Worm (Caenorhabditis elegans) whole organism, L2 larva: Measurements from ENCODE around the gene F23B12.1.
"Not testable (repeated sequence)": the region's sequence is repeated elsewhere in the genome, so short reads cannot be mapped to it uniquely, and the experiment has no call there.

ENCODE experiments used
- C34F6.9 ChIP-seq: fragments of 150-350 bp; optimal IDR thresholded peaks from 2 replicates; lab custom pipeline; 2014; ENCODE audit warnings: missing biosample characterization, missing genetic modification characterization
- nhr-23 ChIP-seq: fragments of 150-350 bp; optimal IDR thresholded peaks from 2 replicates; lab custom pipeline; 2014; ENCODE audit warnings: missing biosample characterization, missing genetic modification reagents, missing genetic modification characterization
- ztf-11 ChIP-seq: sonication (generic microtip); optimal IDR thresholded peaks from 2 replicates; lab custom pipeline; 2017; ENCODE audit warnings: missing biosample characterization, missing genetic modification characterization

DNA sequence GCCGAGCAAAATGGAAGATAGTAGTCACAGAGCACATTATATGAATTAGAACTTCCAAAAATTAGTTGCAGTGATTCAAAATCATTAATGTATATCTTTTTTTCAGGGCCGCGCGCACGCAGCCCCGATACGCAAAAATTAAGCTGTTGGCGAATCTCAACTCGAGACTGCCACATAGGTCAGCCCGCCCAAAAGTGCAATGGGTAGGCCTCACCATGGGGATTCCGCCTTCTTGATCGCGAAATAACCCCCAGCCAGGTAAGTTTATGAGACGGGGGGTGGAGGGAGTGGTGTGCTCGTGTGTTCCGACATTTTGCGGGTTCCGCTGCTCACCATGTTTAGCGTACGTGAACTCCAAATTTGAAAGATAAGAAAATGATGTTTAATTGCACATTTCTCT is 34.1 kb downstream of the F23B12.1 start, which contains the start of gene F08H9.3:
- TF ChIP-seq C34F6.9 (tag; lab: Kevin White, UChicago); ztf-11 (tag; lab: Kevin White, UChicago); nhr-23: not testable (repeated sequence)
